Fruit fly (Drosophila melanogaster) whole organism, embryonic: ENCODE results near the gene Pdxk.

ENCODE experiments used
- Abd-B ChIP-seq: fragments of 200-800 bp; sonication (Bioruptor generic); optimal IDR thresholded peaks from 2 replicates; lab custom pipeline; 2018; ENCODE audit warnings: missing biosample characterization, mild to moderate bottlenecking, missing genetic modification characterization, moderate library complexity
- Asciz ChIP-seq: fragments of 200-800 bp; sonication (Bioruptor generic); optimal IDR thresholded peaks from 2 replicates; lab custom pipeline; 2017; ENCODE audit warnings: missing biosample characterization, mild to moderate bottlenecking, missing genetic modification characterization, missing genetic modification reagents
- CG10979 ChIP-seq: fragments of 200-800 bp; sonication (Bioruptor generic); optimal IDR thresholded peaks from 2 replicates; lab custom pipeline; 2018; ENCODE audit warnings: missing biosample characterization, mild to moderate bottlenecking, missing genetic modification characterization, moderate library complexity
- CG11456 ChIP-seq: fragments of 200-800 bp; sonication (Bioruptor generic); IDR thresholded peaks from 3 replicates; pipeline ENCODE4 v1.3.6; 2022; ENCODE audit warnings: missing biosample characterization, missing genetic modification characterization
- CG11560 ChIP-seq: fragments of 200-800 bp; sonication (Bioruptor generic); IDR thresholded peaks from 3 replicates; pipeline ENCODE4 v1.3.6; 2022; ENCODE audit warnings: missing biosample characterization, missing genetic modification characterization
- CG15696 ChIP-seq: fragments of 200-800 bp; sonication (Bioruptor generic); optimal IDR thresholded peaks from 2 replicates; lab custom pipeline; 2019; ENCODE audit warnings: missing biosample characterization, mild to moderate bottlenecking, missing genetic modification characterization, moderate library complexity
- CG16813 ChIP-seq: fragments of 200-800 bp; sonication (Bioruptor generic); IDR thresholded peaks from 3 replicates; pipeline ENCODE4 v1.3.6; 2022; ENCODE audit warnings: missing biosample characterization, missing genetic modification characterization; ENCODE audit not compliant: partially characterized antibody
- CG17912 ChIP-seq: fragments of 200-800 bp; sonication (Bioruptor generic); optimal IDR thresholded peaks from 2 replicates; lab custom pipeline; 2018; ENCODE audit warnings: missing biosample characterization, mild to moderate bottlenecking, missing genetic modification characterization
- CG18011 ChIP-seq: fragments of 200-800 bp; sonication (Bioruptor generic); optimal IDR thresholded peaks from 2 replicates; lab custom pipeline; 2017; ENCODE audit warnings: missing biosample characterization, missing genetic modification characterization, mild to moderate bottlenecking, moderate library complexity, missing genotype
- CG2116 ChIP-seq: fragments of 200-800 bp; sonication (Bioruptor generic); optimal IDR thresholded peaks from 3 replicates; lab custom pipeline; 2018; ENCODE audit warnings: missing biosample characterization, mild to moderate bottlenecking, missing genetic modification characterization
- CG2678 ChIP-seq: fragments of 200-800 bp; sonication (Bioruptor generic); optimal IDR thresholded peaks from 3 replicates; lab custom pipeline; 2019; ENCODE audit warnings: missing biosample characterization, mild to moderate bottlenecking, missing genetic modification characterization, moderate library complexity
- CG32772 ChIP-seq: fragments of 200-800 bp; sonication (Bioruptor generic); IDR thresholded peaks from 2 replicates; pipeline ENCODE4 v1.3.6; 2022; ENCODE audit warnings: missing biosample characterization, missing genetic modification characterization
- CG6689 ChIP-seq: fragments of 200-800 bp; sonication (Bioruptor generic); IDR thresholded peaks from 2 replicates; pipeline ENCODE4 v1.3.6; 2022; ENCODE audit warnings: missing biosample characterization, missing genetic modification characterization
- CG6765 ChIP-seq: fragments of 200-800 bp; sonication (Bioruptor generic); optimal IDR thresholded peaks from 3 replicates; lab custom pipeline; 2017; ENCODE audit warnings: missing biosample characterization, mild to moderate bottlenecking, missing genetic modification characterization
- CG9437 ChIP-seq: fragments of 200-800 bp; sonication (Bioruptor generic); optimal IDR thresholded peaks from 2 replicates; lab custom pipeline; 2018; ENCODE audit warnings: missing biosample characterization, mild to moderate bottlenecking, missing genetic modification characterization
- Dek ChIP-seq: fragments of 200-800 bp; sonication (Bioruptor generic); optimal IDR thresholded peaks from 3 replicates; lab custom pipeline; 2019; ENCODE audit warnings: missing biosample characterization, mild to moderate bottlenecking, missing genetic modification characterization, moderate library complexity
- Doc3 ChIP-seq: fragments of 200-800 bp; sonication (Bioruptor generic); IDR thresholded peaks from 3 replicates; pipeline ENCODE4 v1.3.6; 2022; ENCODE audit warnings: missing biosample characterization, missing genetic modification characterization; ENCODE audit not compliant: partially characterized antibody
- Ets97D ChIP-seq: fragments of 200-800 bp; sonication (Bioruptor generic); optimal IDR thresholded peaks from 3 replicates; lab custom pipeline; 2016; ENCODE audit warnings: missing biosample characterization, missing genetic modification characterization
- Gsc ChIP-seq: fragments of 200-800 bp; sonication (Bioruptor generic); IDR thresholded peaks from 2 replicates; pipeline ENCODE4 v1.3.6; 2022; ENCODE audit warnings: missing biosample characterization, missing genetic modification characterization
- Hey ChIP-seq: fragments of 200-800 bp; sonication (Bioruptor generic); optimal IDR thresholded peaks from 3 replicates; lab custom pipeline; 2018; ENCODE audit warnings: missing biosample characterization, mild to moderate bottlenecking, missing genetic modification characterization
- Hsf ChIP-seq: fragments of 200-800 bp; sonication (Bioruptor generic); optimal IDR thresholded peaks from 3 replicates; lab custom pipeline; 2016; ENCODE audit warnings: missing biosample characterization, missing genetic modification characterization
- NfI ChIP-seq: fragments of 200-800 bp; sonication (Bioruptor generic); optimal IDR thresholded peaks from 3 replicates; lab custom pipeline; 2018; ENCODE audit warnings: missing biosample characterization, mild to moderate bottlenecking, missing genetic modification characterization, moderate library complexity
- Oaz ChIP-seq: fragments of 200-800 bp; sonication (Bioruptor generic); IDR thresholded peaks from 2 replicates; pipeline ENCODE4 v1.3.6; 2022; ENCODE audit warnings: missing biosample characterization, missing genetic modification characterization
- Opbp ChIP-seq: fragments of 200-800 bp; sonication (Bioruptor generic); IDR thresholded peaks from 3 replicates; pipeline ENCODE4 v1.3.6; 2022; ENCODE audit warnings: missing biosample characterization, missing genetic modification characterization; ENCODE audit not compliant: partially characterized antibody
- PHDP ChIP-seq: fragments of 200-800 bp; sonication (Bioruptor generic); optimal IDR thresholded peaks from 3 replicates; lab custom pipeline; 2018; ENCODE audit warnings: missing biosample characterization, mild to moderate bottlenecking, missing genetic modification characterization, moderate library complexity
- Sox100B ChIP-seq: fragments of 200-800 bp; sonication (Bioruptor generic); optimal IDR thresholded peaks from 3 replicates; lab custom pipeline; 2018; ENCODE audit warnings: missing biosample characterization, mild to moderate bottlenecking, missing genetic modification characterization
- Stat92E ChIP-seq, 3 experiments: fragments of >200 bp in 2 of 3; fragments of 200-800 bp in 1 of 3; sonication (Bioruptor generic) in 1 of 3; optimal IDR thresholded peaks; 2 replicates each; lab custom pipeline; 2017 to 2019; ENCODE audit warnings: missing biosample characterization in 3 of 3, missing genetic modification characterization in 3 of 3, mild to moderate bottlenecking in 1 of 3, moderate library complexity in 1 of 3
- bab2 ChIP-seq: fragments of 200-800 bp; sonication (Bioruptor generic); optimal IDR thresholded peaks from 2 replicates; lab custom pipeline; 2016; ENCODE audit warnings: missing biosample characterization, missing genetic modification characterization
- chinmo ChIP-seq: fragments of 200-800 bp; sonication (Bioruptor generic); IDR thresholded peaks from 4 replicates; pipeline ENCODE4 v1.3.6; 2022; ENCODE audit warnings: missing biosample characterization, missing genetic modification characterization; ENCODE audit not compliant: partially characterized antibody
- chm ChIP-seq: fragments of 200-800 bp; sonication (Bioruptor generic); IDR thresholded peaks from 2 replicates; pipeline ENCODE4 v1.3.6; 2022; ENCODE audit warnings: missing biosample characterization, missing genetic modification characterization
- gcm ChIP-seq: fragments of 200-800 bp; sonication (Bioruptor generic); optimal IDR thresholded peaks from 2 replicates; lab custom pipeline; 2019; ENCODE audit warnings: missing biosample characterization, mild to moderate bottlenecking, missing genetic modification characterization, moderate library complexity
- gem ChIP-seq: fragments of 200-800 bp; sonication (Bioruptor generic); optimal IDR thresholded peaks from 2 replicates; lab custom pipeline; 2019; ENCODE audit warnings: missing biosample characterization, mild to moderate bottlenecking, missing genetic modification characterization, moderate library complexity
- grau ChIP-seq: fragments of 200-800 bp; optimal IDR thresholded peaks from 3 replicates; lab custom pipeline; 2019; ENCODE audit warnings: missing biosample characterization, mild to moderate bottlenecking, missing genetic modification characterization, moderate library complexity
- gsb ChIP-seq: fragments of 200-800 bp; sonication (Bioruptor generic); IDR thresholded peaks from 2 replicates; pipeline ENCODE4 v1.3.6; 2022; ENCODE audit warnings: missing biosample characterization, missing genetic modification characterization
- her ChIP-seq: fragments of 200-800 bp; sonication (Bioruptor generic); optimal IDR thresholded peaks from 2 replicates; lab custom pipeline; 2016; ENCODE audit warnings: missing biosample characterization, missing genetic modification characterization
- hkb ChIP-seq, 2 experiments: fragments of 200-800 bp in 1 of 2; fragments of >200 bp in 1 of 2; sonication (Bioruptor generic) in 1 of 2; IDR thresholded peaks in 1 of 2; optimal IDR thresholded peaks in 1 of 2; 2 replicates each; pipeline versions ENCODE4 v1.3.6 to Lab custom; 2017 to 2022; ENCODE audit warnings: missing biosample characterization in 1 of 2, missing genetic modification characterization in 1 of 2
- ken ChIP-seq: fragments of 200-800 bp; sonication (Bioruptor generic); IDR thresholded peaks from 3 replicates; pipeline ENCODE4 v1.3.6; 2022; ENCODE audit warnings: missing biosample characterization, missing genetic modification characterization
- pnt ChIP-seq: fragments of 200-800 bp; sonication (Bioruptor generic); optimal IDR thresholded peaks from 3 replicates; lab custom pipeline; 2016; ENCODE audit warnings: missing biosample characterization, missing genetic modification characterization
- run ChIP-seq: fragments of 200-800 bp; sonication (Bioruptor generic); optimal IDR thresholded peaks from 3 replicates; lab custom pipeline; 2018; ENCODE audit warnings: missing biosample characterization, mild to moderate bottlenecking, missing genetic modification characterization
- salm ChIP-seq: fragments of 200-800 bp; sonication (Bioruptor generic); optimal IDR thresholded peaks from 2 replicates; lab custom pipeline; 2018; ENCODE audit warnings: missing biosample characterization, mild to moderate bottlenecking, missing genetic modification characterization
- scrt ChIP-seq: fragments of 200-800 bp; sonication (Bioruptor generic); optimal IDR thresholded peaks from 2 replicates; lab custom pipeline; 2018; ENCODE audit warnings: missing biosample characterization, mild to moderate bottlenecking, missing genetic modification characterization, moderate library complexity
- shn ChIP-seq: fragments of 200-800 bp; sonication (Bioruptor generic); optimal IDR thresholded peaks from 3 replicates; lab custom pipeline; 2016; ENCODE audit warnings: missing biosample characterization, missing genetic modification characterization
- sim ChIP-seq: fragments of 200-800 bp; sonication (Bioruptor generic); IDR thresholded peaks from 2 replicates; pipeline ENCODE4 v1.3.6; 2022; ENCODE audit warnings: missing biosample characterization, missing genetic modification characterization
- stwl ChIP-seq: fragments of 200-800 bp; sonication (Bioruptor generic); optimal IDR thresholded peaks from 3 replicates; lab custom pipeline; 2018; ENCODE audit warnings: missing biosample characterization, mild to moderate bottlenecking, missing genetic modification characterization, moderate library complexity
- tx ChIP-seq: fragments of 200-800 bp; sonication (Bioruptor generic); optimal IDR thresholded peaks from 2 replicates; lab custom pipeline; 2016; ENCODE audit warnings: missing biosample characterization, missing genetic modification characterization
- unc-4 ChIP-seq: fragments of 200-800 bp; sonication (Bioruptor generic); IDR thresholded peaks from 2 replicates; pipeline ENCODE4 v1.3.6; 2022; ENCODE audit warnings: missing biosample characterization, missing genetic modification characterization; ENCODE audit not compliant: partially characterized antibody
- vfl ChIP-seq: fragments of 200-800 bp; sonication (Bioruptor generic); optimal IDR thresholded peaks from 2 replicates; lab custom pipeline; 2016; ENCODE audit warnings: missing biosample characterization, missing genetic modification characterization
- yki ChIP-seq: fragments of >200 bp; optimal IDR thresholded peaks from 3 replicates; lab custom pipeline; 2018

Pdxk gene

DNA sequence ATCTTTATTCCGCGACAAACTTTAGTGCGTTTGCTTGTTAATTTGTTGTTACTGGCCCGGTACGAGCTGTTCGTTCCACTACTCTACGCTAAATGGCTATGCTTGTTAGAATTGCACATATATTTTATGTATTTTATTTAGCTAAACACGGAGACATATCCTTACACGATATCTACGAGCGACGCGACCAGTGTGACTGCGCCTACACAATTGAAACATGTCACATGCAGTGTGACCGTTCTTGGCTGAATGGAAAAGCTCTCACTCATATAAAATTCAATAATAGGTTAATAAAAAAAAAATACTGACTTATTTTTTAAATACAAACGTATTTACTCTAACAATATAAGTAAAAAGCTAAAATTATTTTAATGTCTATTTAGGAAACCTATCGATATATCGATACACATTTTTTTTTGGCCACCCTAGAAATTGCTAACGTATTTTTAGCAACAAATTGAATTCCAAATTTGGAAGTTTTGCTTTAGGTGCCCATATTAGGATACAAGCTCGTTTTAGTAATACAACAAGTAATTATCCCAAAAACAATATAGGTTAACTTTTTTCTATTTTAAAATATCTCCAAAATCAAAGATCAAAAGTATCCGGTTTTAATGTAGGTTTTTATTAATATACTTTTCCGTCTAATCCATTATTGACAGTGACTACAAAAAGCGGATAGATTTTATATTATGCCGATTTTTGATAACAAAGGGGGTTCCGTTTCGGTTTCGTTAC, 39.1 kb downstream of the Pdxk start, which contains the start of gene CG4080 (continued):
- TF ChIP-seq grau (tag; lab: Kevin White, UChicago) = peak; percentile 51
- no peak for TF ChIP-seq ken (GFP tag; lab: Robert Waterston, UW)
- no peak for TF ChIP-seq gsb (GFP tag; lab: Robert Waterston, UW)
- TF ChIP-seq run (tag; lab: Kevin White, UChicago) = no peak
- TF ChIP-seq her (GFP tag; lab: Kevin White, UChicago) = no peak
- TF ChIP-seq CG32772 (GFP tag; lab: Robert Waterston, UW) = no peak
- TF ChIP-seq tx (GFP tag; lab: Kevin White, UChicago) = no peak
- no peak for TF ChIP-seq vfl (GFP tag; lab: Kevin White, UChicago)
- TF ChIP-seq Ets97D (GFP tag; lab: Kevin White, UChicago) = peak; percentile 61
- TF ChIP-seq yki (lab: Kevin White, UChicago) = no peak
- TF ChIP-seq bab2 (GFP tag; lab: Kevin White, UChicago) = no peak
- peak; percentile 23 for TF ChIP-seq NfI (GFP tag; lab: Kevin White, UChicago)
- peak; percentile 19 for TF ChIP-seq CG2678 (tag; lab: Kevin White, UChicago)
- peak; percentile 13; the same call in 1 of the 2 replicates for TF ChIP-seq chm
- peak; percentile 11 for TF ChIP-seq gcm (GFP tag; lab: Kevin White, UChicago)
- TF ChIP-seq Oaz (GFP tag; lab: Robert Waterston, UW) = no peak
- TF ChIP-seq CG18011 (GFP tag; lab: Kevin White, UChicago) = peak; percentile 13
- no peak for TF ChIP-seq Gsc (GFP tag; lab: Robert Waterston, UW)
- TF ChIP-seq Doc3 (GFP tag; lab: Robert Waterston, UW) = peak; percentile 84
- peak; percentile 34 for TF ChIP-seq CG17912
- TF ChIP-seq Dek (tag; lab: Kevin White, UChicago) = peak; percentile 17
- no peak for TF ChIP-seq CG10979
- no peak for TF ChIP-seq sim (GFP tag; lab: Robert Waterston, UW)
- TF ChIP-seq CG6689 (GFP tag; lab: Robert Waterston, UW) = 0 out of 2 replicates have a peak, but pooled peaks have one; percentile 18
- TF ChIP-seq CG9437 (GFP tag; lab: Kevin White, UChicago) = peak; percentile 54
- TF ChIP-seq CG11456 (GFP tag; lab: Robert Waterston, UW) = no peak
- peak; percentile 34 for TF ChIP-seq gem (tag; lab: Kevin White, UChicago)
- peak in 1 of 3 experiments; percentile 17 for TF ChIP-seq Stat92E (GFP tag; optimal IDR thresholded peaks at IDR 0.05; lab: Kevin White, UChicago)
- TF ChIP-seq CG16813 (GFP tag; lab: Robert Waterston, UW) = peak; percentile 77
- peak; percentile 54 for TF ChIP-seq CG6765 (GFP tag; lab: Kevin White, UChicago)
- peak; percentile 89 for TF ChIP-seq CG2116 (GFP tag; lab: Kevin White, UChicago)
- TF ChIP-seq pnt (GFP tag; lab: Kevin White, UChicago) = peak; percentile 9
- peak; percentile 65; the same call in 1 of the 3 replicates for TF ChIP-seq Opbp (GFP tag; lab: Robert Waterston, UW)
- no peak for TF ChIP-seq shn (GFP tag; lab: Kevin White, UChicago)
- TF ChIP-seq Hey (tag; lab: Kevin White, UChicago) = no peak
- TF ChIP-seq hkb (optimal IDR thresholded peaks at IDR 0.05; lab: Kevin White, UChicago) = peak; percentile 6
- 0 out of 2 replicates have a peak, but pooled peaks have one; percentile 19 for TF ChIP-seq hkb (GFP tag; IDR thresholded peaks at IDR 0.05; lab: Robert Waterston, UW)
- no peak for TF ChIP-seq Sox100B
- TF ChIP-seq salm (tag; lab: Kevin White, UChicago) = no peak
- TF ChIP-seq CG15696 (tag; lab: Kevin White, UChicago) = no peak
- TF ChIP-seq Asciz (GFP tag; lab: Kevin White, UChicago) = no peak
- TF ChIP-seq CG11560 (tag; lab: Robert Waterston, UW) = no peak
- peak; percentile 57; the same call in 1 of the 4 replicates for TF ChIP-seq chinmo
- TF ChIP-seq unc-4 = peak; percentile 88
- TF ChIP-seq Abd-B (GFP tag; lab: Kevin White, UChicago) = peak; percentile 15
- TF ChIP-seq PHDP = peak; percentile 43
- TF ChIP-seq Hsf (GFP tag; lab: Kevin White, UChicago) = peak; percentile 28
- TF ChIP-seq scrt (GFP tag; lab: Kevin White, UChicago) = peak; percentile 46
- peak; percentile 86 for TF ChIP-seq stwl (tag; lab: Kevin White, UChicago)
